Fruit fly (Drosophila melanogaster): ENCODE data around the gene Acp95EF.

Acp95EF gene

dm6 chr3R:24221334-24222302 lies 7.2 kb upstream of the Acp95EF start, which contains the start of gene twin (continued):
- TF ChIP-seq ci (GFP tag; IDR thresholded peaks at IDR 0.05) (peak; percentile 47; the same call in 1 of the 3 replicates), Neu2 (GFP tag; optimal IDR thresholded peaks at IDR 0.05; ENCODE audit: borderline replicate concordance) (no peak), sd (tag; optimal IDR thresholded peaks at IDR 0.05) (peak; percentile 77), exex (tag; optimal IDR thresholded peaks at IDR 0.05) (peak; percentile 29), CG17912 (GFP tag; optimal IDR thresholded peaks at IDR 0.05) (no peak), CG6272 (GFP tag; IDR thresholded peaks at IDR 0.05) (no peak), CG10274 (GFP tag; optimal IDR thresholded peaks at IDR 0.05) (no peak), vvl (GFP tag; IDR thresholded peaks at IDR 0.05) (peak; percentile 63), lmd (GFP tag; IDR thresholded peaks at IDR 0.05) (peak; percentile 53; the same call in 1 of the 2 replicates), kni (GFP tag; optimal IDR thresholded peaks at IDR 0.05) (no peak), CG8765 (GFP tag; IDR thresholded peaks at IDR 0.05) (no peak), CG10462 (GFP tag; optimal IDR thresholded peaks at IDR 0.05) (no peak), fd96Cb (tag; optimal IDR thresholded peaks at IDR 0.05) (peak; percentile 21), CG6683 (GFP tag; optimal IDR thresholded peaks at IDR 0.05) (no peak), CG12769 (tag; optimal IDR thresholded peaks at IDR 0.05) (no peak)

- TF ChIP-seq her (GFP tag; optimal IDR thresholded peaks at IDR 0.05): peak; percentile 22
- TF ChIP-seq CG11093 (GFP tag; IDR thresholded peaks at IDR 0.05): no peak
- TF ChIP-seq CG17612 (GFP tag; IDR thresholded peaks at IDR 0.05): no peak
- TF ChIP-seq CG4424 (GFP tag; optimal IDR thresholded peaks at IDR 0.05): no peak
- TF ChIP-seq sd (tag; optimal IDR thresholded peaks at IDR 0.05): no peak
- no peak for TF ChIP-seq Dip3 (GFP tag; optimal IDR thresholded peaks at IDR 0.05)
- TF ChIP-seq chinmo (GFP tag; IDR thresholded peaks at IDR 0.05; ENCODE audit: partially characterized antibody): peak; percentile 100
- no peak for TF ChIP-seq CG14050 (GFP tag; IDR thresholded peaks at IDR 0.05)
- TF ChIP-seq Kr (GFP tag; optimal IDR thresholded peaks at IDR 0.05): no peak
- TF ChIP-seq Atf-2 (GFP tag; optimal IDR thresholded peaks at IDR 0.05): no peak
- TF ChIP-seq psq (GFP tag; optimal IDR thresholded peaks at IDR 0.05): no peak
- TF ChIP-seq stc (GFP tag; IDR thresholded peaks at IDR 0.05): no peak
- no peak for TF ChIP-seq CTCF (GFP tag; optimal IDR thresholded peaks at IDR 0.05)
- no peak for TF ChIP-seq Aef1 (GFP tag; IDR thresholded peaks at IDR 0.05)
- TF ChIP-seq cg (GFP tag; optimal IDR thresholded peaks at IDR 0.05): no peak
- peak; percentile 91 for TF ChIP-seq Sry-δ (GFP tag; optimal IDR thresholded peaks at IDR 0.05)
- TF ChIP-seq CG11695 (GFP tag; IDR thresholded peaks at IDR 0.05): no peak
- no peak for TF ChIP-seq pita (GFP tag; optimal IDR thresholded peaks at IDR 0.05)
- TF ChIP-seq CG12219 (GFP tag; optimal IDR thresholded peaks at IDR 0.05): no peak
- no peak for TF ChIP-seq CG18011 (GFP tag; optimal IDR thresholded peaks at IDR 0.05)
- no peak for TF ChIP-seq sc (optimal IDR thresholded peaks at IDR 0.05)
- no peak for TF ChIP-seq sc (GFP tag; optimal IDR thresholded peaks at IDR 0.05)
- no peak for TF ChIP-seq twi (tag; optimal IDR thresholded peaks at IDR 0.05)
- TF ChIP-seq ranshi (GFP tag; IDR thresholded peaks at IDR 0.05): peak; percentile 28; the same call in 1 of the 2 replicates
- no peak for TF ChIP-seq CG11696 (GFP tag; IDR thresholded peaks at IDR 0.05)
- TF ChIP-seq CG13894 (tag; optimal IDR thresholded peaks at IDR 0.05): no peak
- no peak for TF ChIP-seq CG4820 (GFP tag; optimal IDR thresholded peaks at IDR 0.05)
- TF ChIP-seq MESR4 (GFP tag; optimal IDR thresholded peaks at IDR 0.05): peak; percentile 87
- TF ChIP-seq fd96Cb (tag; optimal IDR thresholded peaks at IDR 0.05): no peak
- TF ChIP-seq Hey (tag; optimal IDR thresholded peaks at IDR 0.05): no peak
- TF ChIP-seq CG8290 (GFP tag; optimal IDR thresholded peaks at IDR 0.05): peak; percentile 9
- TF ChIP-seq CG8290 (tag; optimal IDR thresholded peaks at IDR 0.05): peak in 1 of 2 experiments; percentile 74
- no peak for TF ChIP-seq otp (GFP tag; IDR thresholded peaks at IDR 0.05)
- TF ChIP-seq nau (GFP tag; optimal IDR thresholded peaks at IDR 0.05): no peak
- no peak for TF ChIP-seq az2 (GFP tag; optimal IDR thresholded peaks at IDR 0.05)
- no peak for TF ChIP-seq chm (GFP tag; IDR thresholded peaks at IDR 0.05)
- no peak for TF ChIP-seq gt (GFP tag; IDR thresholded peaks at IDR 0.05)
Observed at dm6 chr3R:24226744-24227143, 2.0 kb upstream of the Acp95EF start, which contains the start of the genes Spps and CG13609. Gene Spps (minus strand): TSS chr3R:24226934. Gene CG13609 (plus strand): TSS chr3R:24227023.

Data from whole organism, embryonic.